Worm (Caenorhabditis elegans) whole organism, early embryonic: ENCODE data around the gene tat-2.

Experiments used
- B0310.2 ChIP-seq: sonication (generic microtip); optimal IDR thresholded peaks from 2 replicates; lab custom pipeline; 2016; ENCODE audit warnings: mild to moderate bottlenecking, missing genetic modification characterization, missing compliant biosample characterization
- F13C5.2 ChIP-seq: sonication (generic microtip); optimal IDR thresholded peaks from 2 replicates; lab custom pipeline; 2017; ENCODE audit warnings: mild to moderate bottlenecking, missing genetic modification characterization, inconsistent platforms, missing compliant biosample characterization
- aly-1 ChIP-seq: sonication (generic microtip); optimal IDR thresholded peaks from 2 replicates; lab custom pipeline; 2016; ENCODE audit warnings: missing genetic modification characterization, missing compliant biosample characterization
- ama-1 ChIP-seq: fragments of 150-350 bp; optimal IDR thresholded peaks from 2 replicates; lab custom pipeline; 2014
- ceh-13 ChIP-seq: fragments of 200-800 bp; sonication (Bioruptor generic); optimal IDR thresholded peaks from 2 replicates; lab custom pipeline; 2018; ENCODE audit warnings: mild to moderate bottlenecking, missing genetic modification characterization, missing compliant biosample characterization
- ceh-36 ChIP-seq: sonication (generic microtip); optimal IDR thresholded peaks from 2 replicates; lab custom pipeline; 2016; ENCODE audit warnings: missing genetic modification characterization, inconsistent platforms, missing compliant biosample characterization
- ets-7 ChIP-seq: sonication (generic microtip); optimal IDR thresholded peaks from 2 replicates; lab custom pipeline; 2016; ENCODE audit warnings: missing genotype, missing genetic modification characterization, missing compliant biosample characterization
- flt-1 ChIP-seq: fragments of 200-800 bp; sonication (Bioruptor generic); IDR thresholded peaks from 2 replicates; pipeline ENCODE4 v1.3.6; 2022; ENCODE audit warnings: missing genetic modification characterization, missing compliant biosample characterization
- hmbx-1 ChIP-seq: sonication (generic microtip); optimal IDR thresholded peaks from 2 replicates; lab custom pipeline; 2016; ENCODE audit warnings: mild to moderate bottlenecking, missing genetic modification characterization, missing compliant biosample characterization
- hmg-4 ChIP-seq: fragments of 200-800 bp; sonication (Bioruptor generic); optimal IDR thresholded peaks from 2 replicates; lab custom pipeline; 2018; ENCODE audit warnings: mild to moderate bottlenecking, missing genetic modification characterization, missing compliant biosample characterization
- hnd-1 ChIP-seq: sonication (generic microtip); optimal IDR thresholded peaks from 2 replicates; lab custom pipeline; 2016; ENCODE audit warnings: missing genetic modification characterization, missing compliant biosample characterization
- pes-1 ChIP-seq: fragments of 200-800 bp; sonication (Bioruptor generic); IDR thresholded peaks from 2 replicates; pipeline ENCODE4 v1.3.6; 2022; ENCODE audit warnings: missing genetic modification reagents, missing genetic modification characterization, missing compliant biosample characterization
- scrt-1 ChIP-seq: fragments of 200-800 bp; sonication (Bioruptor generic); IDR thresholded peaks from 2 replicates; pipeline ENCODE4 v1.3.6; 2022; ENCODE audit warnings: missing genetic modification characterization, missing compliant biosample characterization
- sea-1 ChIP-seq: fragments of 200-800 bp; sonication (Bioruptor generic); conservative IDR thresholded peaks from 2 replicates; pipeline ENCODE4 v1.3.6; 2022; ENCODE audit warnings: missing genetic modification characterization, missing compliant biosample characterization
- tbx-11 ChIP-seq: fragments of 200-800 bp; sonication (Bioruptor generic); IDR thresholded peaks from 2 replicates; pipeline ENCODE4 v1.3.6; 2022; ENCODE audit warnings: missing genetic modification characterization, missing compliant biosample characterization
- tbx-37 ChIP-seq: fragments of 200-800 bp; sonication (Bioruptor generic); conservative IDR thresholded peaks from 2 replicates; pipeline ENCODE4 v1.3.6; 2022; ENCODE audit warnings: missing genetic modification reagents, missing genetic modification characterization, missing compliant biosample characterization
- tra-4 ChIP-seq: sonication (generic microtip); optimal IDR thresholded peaks from 2 replicates; lab custom pipeline; 2017; ENCODE audit warnings: missing genetic modification characterization, missing compliant biosample characterization

Gene tat-2

ce11 chrIV:4810377-4810984 is 36.2 kb downstream of the tat-2 start, which contains the start of gene eif-1.A:
eif-1.A (plus strand) TSS chrIV:4810934.
- TF ChIP-seq F13C5.2 (tag; lab: Kevin White, UChicago) (peak; percentile 58), tbx-37 (GFP tag; lab: Robert Waterston, UW) (0 out of 2 replicates have a peak, but pooled peaks have one; percentile 22), B0310.2 (no peak), sea-1 (no peak)

- TF ChIP-seq flt-1 (GFP tag; lab: Robert Waterston, UW) (no peak), hmg-4 (GFP tag; lab: Kevin White, UChicago) (no peak), hnd-1 (tag; lab: Kevin White, UChicago) (no peak), ama-1 (lab: Kevin White, UChicago) (no peak), B0310.2 (no peak), pes-1 (no peak), aly-1 (tag; lab: Kevin White, UChicago) (no peak), tbx-11 (GFP tag; lab: Robert Waterston, UW) (no peak)
Measured at ce11 chrIV:4809813-4810212, 36.9 kb downstream of the tat-2 start, which contains the start of gene H06H21.37. H06H21.37 (minus strand) TSS chrIV:4809974.

- TF ChIP-seq ceh-13 (GFP tag; lab: Kevin White, UChicago), result no peak
Measured at ce11 chrIV:4809397-4809796, 37.3 kb downstream of the tat-2 start, which contains the start of gene ubxn-6. ubxn-6 (minus strand) TSS chrIV:4809497.

DNA sequence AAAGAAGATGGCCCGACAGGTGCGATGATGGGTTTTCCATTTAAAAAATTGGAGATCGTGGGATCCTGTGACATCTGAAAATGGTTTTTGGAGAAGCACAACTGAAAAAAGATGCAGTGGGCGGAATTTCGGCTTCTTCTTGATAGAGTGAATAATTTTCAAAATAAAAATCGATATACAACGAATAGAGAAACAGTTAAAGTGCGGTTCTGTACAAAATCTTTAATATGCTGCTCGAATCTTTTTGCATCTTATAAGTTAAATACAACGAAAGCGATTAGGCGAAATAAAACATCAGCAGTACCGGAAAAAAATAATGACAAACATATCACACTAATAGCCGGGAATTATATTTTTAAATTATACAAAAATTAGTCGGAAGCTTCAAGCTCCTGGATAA is 39.5 kb downstream of the tat-2 start, which contains the start of gene H06H21.11:
Gene H06H21.11 (minus strand): TSS at position 101 of the 400 bp plus-strand sequence.
- no peak for TF ChIP-seq scrt-1 (GFP tag; lab: Robert Waterston, UW)
- TF ChIP-seq hnd-1 (tag; lab: Kevin White, UChicago), result no peak
- TF ChIP-seq sea-1, result no peak
- no peak for TF ChIP-seq tra-4 (tag; lab: Kevin White, UChicago)
- no peak for TF ChIP-seq hmg-4 (GFP tag; lab: Kevin White, UChicago)
- TF ChIP-seq ceh-13 (GFP tag; lab: Kevin White, UChicago), result no peak
- TF ChIP-seq hmbx-1 (tag; lab: Kevin White, UChicago), result no peak

- TF ChIP-seq pes-1 (no peak), hnd-1 (tag; lab: Kevin White, UChicago) (no peak), hmg-4 (GFP tag; lab: Kevin White, UChicago) (no peak), flt-1 (GFP tag; lab: Robert Waterston, UW) (no peak), hmbx-1 (tag; lab: Kevin White, UChicago) (no peak), sea-1 (no peak), ceh-13 (GFP tag; lab: Kevin White, UChicago) (no peak), scrt-1 (GFP tag; lab: Robert Waterston, UW) (no peak), tbx-37 (GFP tag; lab: Robert Waterston, UW) (no peak), F13C5.2 (tag; lab: Kevin White, UChicago) (no peak), ama-1 (lab: Kevin White, UChicago) (no peak), tbx-11 (GFP tag; lab: Robert Waterston, UW) (no peak), tra-4 (tag; lab: Kevin White, UChicago) (no peak), ceh-36 (no peak), B0310.2 (no peak), aly-1 (tag; lab: Kevin White, UChicago) (no peak), ets-7 (tag; lab: Kevin White, UChicago) (no peak)
Measured at ce11 chrIV:4806486-4806885, 40.2 kb downstream of the tat-2 start, which contains the start of gene dpf-5. dpf-5 (minus strand) TSS chrIV:4806586.

DNA sequence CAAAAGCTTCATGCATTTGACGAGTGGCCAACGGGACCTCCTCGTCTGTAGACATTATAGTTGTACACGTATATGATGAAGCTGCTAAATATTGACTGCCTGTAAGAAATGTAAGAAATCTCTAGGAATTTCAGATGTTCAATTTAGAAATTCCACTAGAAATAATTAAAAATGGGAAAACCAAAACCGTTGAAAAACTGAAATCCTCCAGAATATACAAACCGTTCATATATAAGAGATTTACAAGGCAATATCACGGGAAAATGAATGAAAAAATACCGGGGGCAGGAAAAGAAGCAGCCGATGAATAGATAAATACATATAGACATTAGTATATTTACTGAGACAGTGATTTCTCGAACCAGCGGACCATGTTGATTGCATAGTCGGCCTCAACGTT is 44.2 kb downstream of the tat-2 start, which contains the start of gene dpf-7:
Gene dpf-7 (minus strand): TSS at position 101 of the 400 bp plus-strand sequence.
- TF ChIP-seq sea-1 (no peak), tbx-37 (GFP tag; lab: Robert Waterston, UW) (no peak), ama-1 (lab: Kevin White, UChicago) (no peak), aly-1 (tag; lab: Kevin White, UChicago) (no peak), pes-1 (no peak), B0310.2 (no peak), hnd-1 (tag; lab: Kevin White, UChicago) (no peak), ceh-36 (no peak), ceh-13 (GFP tag; lab: Kevin White, UChicago) (no peak), tbx-11 (GFP tag; lab: Robert Waterston, UW) (no peak), hmbx-1 (tag; lab: Kevin White, UChicago) (no peak), scrt-1 (GFP tag; lab: Robert Waterston, UW) (no peak), F13C5.2 (tag; lab: Kevin White, UChicago) (no peak), hmg-4 (GFP tag; lab: Kevin White, UChicago) (no peak), flt-1 (GFP tag; lab: Robert Waterston, UW) (no peak), ets-7 (tag; lab: Kevin White, UChicago) (no peak), tra-4 (tag; lab: Kevin White, UChicago) (no peak)

DNA sequence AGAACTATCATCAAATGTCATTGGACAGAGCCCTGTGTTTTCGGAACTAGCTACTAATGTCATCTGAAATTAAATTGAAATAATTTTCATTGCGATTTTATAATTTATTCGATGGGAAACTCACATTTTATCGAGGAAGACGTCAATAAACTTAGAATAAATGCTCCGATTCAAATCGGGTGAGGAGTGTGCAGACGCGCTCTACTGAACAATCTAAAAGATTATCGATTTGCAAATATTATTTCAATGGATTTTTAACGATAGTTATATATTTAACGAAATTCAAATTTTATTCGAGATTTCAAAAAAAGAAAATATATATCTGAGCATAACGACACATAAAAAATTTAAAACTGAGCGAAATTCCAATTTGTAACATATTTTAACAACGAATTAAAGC is 47.6 kb downstream of the tat-2 start, which contains the start of gene eor-1:
Gene eor-1 (minus strand): TSS at position 65 of the 400 bp plus-strand sequence.
- TF ChIP-seq hmg-4 (GFP tag; lab: Kevin White, UChicago) (no peak), hnd-1 (tag; lab: Kevin White, UChicago) (no peak), ceh-36 (no peak), pes-1 (no peak), sea-1 (no peak), B0310.2 (no peak), ama-1 (lab: Kevin White, UChicago) (no peak), aly-1 (tag; lab: Kevin White, UChicago) (no peak), ceh-13 (GFP tag; lab: Kevin White, UChicago) (no peak)

- TF ChIP-seq hnd-1 (tag; lab: Kevin White, UChicago) (no peak), sea-1 (no peak), ceh-13 (GFP tag; lab: Kevin White, UChicago) (no peak), pes-1 (no peak), aly-1 (tag; lab: Kevin White, UChicago) (no peak), tbx-37 (GFP tag; lab: Robert Waterston, UW) (no peak), tbx-11 (GFP tag; lab: Robert Waterston, UW) (no peak), scrt-1 (GFP tag; lab: Robert Waterston, UW) (no peak), hmbx-1 (tag; lab: Kevin White, UChicago) (no peak), F13C5.2 (tag; lab: Kevin White, UChicago) (no peak)
Measured at ce11 chrIV:4795111-4795510, 51.6 kb downstream of the tat-2 start.
